Worm (Caenorhabditis elegans) whole organism, late embryonic: ENCODE data around the gene dct-6.

Source experiments
- C38D4.7 ChIP-seq: fragments of 200-800 bp; sonication (Bioruptor generic); optimal IDR thresholded peaks from 2 replicates; lab custom pipeline; 2018; ENCODE audit warnings: mild to moderate bottlenecking, missing genetic modification characterization, moderate library complexity, missing compliant biosample characterization
- K02D7.2 ChIP-seq: sonication (generic microtip); optimal IDR thresholded peaks from 2 replicates; lab custom pipeline; 2017; ENCODE audit warnings: mild to moderate bottlenecking, missing genetic modification characterization, missing compliant biosample characterization
- K09A11.1 ChIP-seq: sonication (generic microtip); optimal IDR thresholded peaks from 2 replicates; lab custom pipeline; 2017; ENCODE audit warnings: antibody characterized with exemption, mild to moderate bottlenecking, missing genetic modification characterization, missing compliant biosample characterization; ENCODE audit not compliant: insufficient read depth
- ama-1 ChIP-seq: fragments of 150-350 bp; optimal IDR thresholded peaks from 2 replicates; lab custom pipeline; 2014
- ceh-14 ChIP-seq: sonication (generic microtip); optimal IDR thresholded peaks from 2 replicates; lab custom pipeline; 2016; ENCODE audit warnings: missing genotype, missing genetic modification characterization, missing compliant biosample characterization
- ceh-18 ChIP-seq: sonication (generic microtip); optimal IDR thresholded peaks from 2 replicates; lab custom pipeline; 2016; ENCODE audit warnings: missing genetic modification characterization, missing compliant biosample characterization
- ceh-19 ChIP-seq: fragments of 200-800 bp; sonication (Bioruptor generic); optimal IDR thresholded peaks from 2 replicates; lab custom pipeline; 2018; ENCODE audit warnings: mild to moderate bottlenecking, missing genetic modification characterization, missing compliant biosample characterization
- ceh-24 ChIP-seq: sonication (generic microtip); optimal IDR thresholded peaks from 2 replicates; lab custom pipeline; 2016; ENCODE audit warnings: mild to moderate bottlenecking, missing genetic modification characterization, missing compliant biosample characterization
- ceh-30 ChIP-seq: fragments of 150-350 bp; optimal IDR thresholded peaks from 2 replicates; lab custom pipeline; 2014; ENCODE audit warnings: missing biosample characterization, missing genetic modification characterization
- ceh-6 ChIP-seq: fragments of 200-800 bp; sonication (Bioruptor generic); optimal IDR thresholded peaks from 2 replicates; lab custom pipeline; 2018; ENCODE audit warnings: mild to moderate bottlenecking, missing genetic modification characterization, missing compliant biosample characterization
- dve-1 ChIP-seq: sonication (generic microtip); optimal IDR thresholded peaks from 2 replicates; lab custom pipeline; 2017; ENCODE audit warnings: antibody characterized with exemption, mild to moderate bottlenecking, missing genetic modification characterization, missing compliant biosample characterization
- elt-2 ChIP-seq: sonication (generic microtip); optimal IDR thresholded peaks from 2 replicates; lab custom pipeline; 2016; ENCODE audit warnings: missing genetic modification reagents, missing genetic modification characterization, missing compliant biosample characterization
- elt-4 ChIP-seq: sonication (generic microtip); optimal IDR thresholded peaks from 2 replicates; lab custom pipeline; 2016; ENCODE audit warnings: missing genetic modification characterization, missing compliant biosample characterization
- ets-4 ChIP-seq: sonication (generic microtip); optimal IDR thresholded peaks from 2 replicates; lab custom pipeline; 2016; ENCODE audit warnings: missing genetic modification characterization, missing compliant biosample characterization
- fkh-10 ChIP-seq: fragments of 150-350 bp; optimal IDR thresholded peaks from 2 replicates; lab custom pipeline; 2014; ENCODE audit warnings: missing biosample characterization, missing genetic modification reagents, missing genetic modification characterization
- hlh-13 ChIP-seq: fragments of 200-800 bp; sonication (Bioruptor generic); optimal IDR thresholded peaks from 2 replicates; lab custom pipeline; 2018; ENCODE audit warnings: mild to moderate bottlenecking, missing genetic modification characterization, missing compliant biosample characterization
- hlh-15 ChIP-seq: sonication (generic microtip); optimal IDR thresholded peaks from 2 replicates; lab custom pipeline; 2016; ENCODE audit warnings: missing genetic modification characterization, missing compliant biosample characterization
- hlh-30 ChIP-seq: sonication (generic microtip); optimal IDR thresholded peaks from 2 replicates; lab custom pipeline; 2017; ENCODE audit warnings: antibody characterized with exemption, missing genetic modification characterization, missing compliant biosample characterization; ENCODE audit not compliant: insufficient read depth
- madf-2 ChIP-seq: sonication (generic microtip); optimal IDR thresholded peaks from 2 replicates; lab custom pipeline; 2017; ENCODE audit warnings: missing genetic modification characterization, missing compliant biosample characterization
- mec-3 ChIP-seq: sonication (generic microtip); optimal IDR thresholded peaks from 2 replicates; lab custom pipeline; 2016; ENCODE audit warnings: borderline replicate concordance, missing genetic modification characterization, missing compliant biosample characterization
- nfya-1 ChIP-seq: sonication (generic microtip); optimal IDR thresholded peaks from 2 replicates; lab custom pipeline; 2017; ENCODE audit warnings: missing genetic modification characterization, mild to moderate bottlenecking, missing compliant biosample characterization, antibody characterized with exemption, moderate library complexity
- pha-2 ChIP-seq: sonication (generic microtip); optimal IDR thresholded peaks from 2 replicates; lab custom pipeline; 2017; ENCODE audit warnings: mild to moderate bottlenecking, missing genetic modification characterization, missing compliant biosample characterization
- pqm-1 ChIP-seq: sonication (generic microtip); optimal IDR thresholded peaks from 2 replicates; lab custom pipeline; 2016; ENCODE audit warnings: missing genetic modification characterization, missing compliant biosample characterization
- pros-1 ChIP-seq: fragments of 150-350 bp; optimal IDR thresholded peaks from 2 replicates; lab custom pipeline; 2014; ENCODE audit warnings: missing biosample characterization, missing genetic modification reagents, missing genetic modification characterization
- rnt-1 ChIP-seq: sonication (generic microtip); optimal IDR thresholded peaks from 2 replicates; lab custom pipeline; 2016; ENCODE audit warnings: missing genetic modification characterization, missing compliant biosample characterization
- ttx-3 ChIP-seq: sonication (generic microtip); optimal IDR thresholded peaks from 2 replicates; lab custom pipeline; 2016; ENCODE audit warnings: missing genetic modification reagents, missing genetic modification characterization, missing compliant biosample characterization
- unc-3 ChIP-seq, 2 experiments: fragments of 200-800 bp in 1 of 2; sonication (Bioruptor generic) in 1 of 2; sonication (generic microtip) in 1 of 2; conservative IDR thresholded peaks in 1 of 2; optimal IDR thresholded peaks in 1 of 2; 2 replicates each; pipeline versions ENCODE4 v1.3.6 to Lab custom; 2016 to 2022; ENCODE audit warnings: missing compliant biosample characterization in 2 of 2, missing genetic modification characterization in 2 of 2, missing genetic modification reagents in 1 of 2
- unc-42 ChIP-seq: sonication (generic microtip); optimal IDR thresholded peaks from 2 replicates; lab custom pipeline; 2016; ENCODE audit warnings: missing genotype, missing genetic modification characterization, missing compliant biosample characterization
- unc-55 ChIP-seq: sonication (generic microtip); optimal IDR thresholded peaks from 2 replicates; lab custom pipeline; 2017; ENCODE audit warnings: missing biosample characterization, missing genetic modification reagents, missing genetic modification characterization

Gene dct-6

DNA sequence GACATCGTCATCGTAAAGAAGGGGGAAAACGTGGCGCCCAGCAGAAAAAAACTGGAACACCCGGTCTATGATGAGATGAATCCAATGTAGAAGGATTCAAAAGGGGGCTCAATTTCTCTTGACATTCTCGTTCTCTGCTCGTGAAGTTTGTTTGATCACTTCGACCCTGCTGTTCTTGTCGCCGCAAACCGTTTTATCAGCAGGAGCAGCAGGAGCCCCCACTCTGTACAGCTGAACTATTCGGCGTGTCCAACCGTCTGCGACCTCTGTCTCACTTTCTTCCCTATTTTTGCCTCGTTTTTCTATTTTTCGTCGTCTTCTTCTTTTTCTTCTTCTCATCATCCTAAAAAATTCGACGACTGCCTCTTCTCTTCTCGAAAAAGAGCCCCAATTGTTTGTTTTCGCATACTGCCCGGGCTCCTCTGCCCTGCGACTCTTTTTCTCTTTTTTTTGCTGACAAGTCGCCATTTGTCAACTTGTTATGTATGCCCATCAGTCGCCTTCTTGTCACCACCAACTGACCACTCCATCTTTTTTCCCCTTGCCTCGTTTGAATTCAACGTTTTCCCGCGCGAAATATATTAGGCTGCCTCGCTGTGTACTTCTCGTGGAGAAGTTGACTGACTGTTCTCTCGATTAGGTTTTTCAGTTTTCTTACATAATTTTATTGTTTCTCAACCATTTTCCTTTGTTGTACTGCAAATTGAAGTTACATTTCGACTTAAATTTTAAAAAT, 22.9 kb downstream of the dct-6 start:
- peak; percentile 63 for TF ChIP-seq unc-55 (GFP tag; lab: Kevin White, UChicago)
- no peak for TF ChIP-seq K09A11.1 (tag; lab: Kevin White, UChicago)
- TF ChIP-seq elt-4 (tag; lab: Kevin White, UChicago): no peak
- TF ChIP-seq hlh-13 (GFP tag; lab: Kevin White, UChicago): no peak
- TF ChIP-seq ets-4: peak; percentile 0
- TF ChIP-seq unc-42 (tag; lab: Kevin White, UChicago): peak; percentile 8
- peak; percentile 5 for TF ChIP-seq ceh-18 (tag; lab: Kevin White, UChicago)
- TF ChIP-seq C38D4.7 (GFP tag; lab: Kevin White, UChicago): no peak
- TF ChIP-seq ceh-19 (GFP tag; lab: Kevin White, UChicago): no peak
- peak; percentile 42 for TF ChIP-seq mec-3 (tag; lab: Kevin White, UChicago)
- no peak for TF ChIP-seq ceh-24 (tag; lab: Kevin White, UChicago)

- no peak for TF ChIP-seq elt-4 (tag; lab: Kevin White, UChicago)
- TF ChIP-seq pros-1 (tag; lab: Kevin White, UChicago): no peak
- TF ChIP-seq ceh-18 (tag; lab: Kevin White, UChicago): no peak
- TF ChIP-seq ttx-3: no peak
- no peak for TF ChIP-seq elt-2 (tag; lab: Kevin White, UChicago)
- no peak for TF ChIP-seq nfya-1 (tag; lab: Kevin White, UChicago)
- no peak for TF ChIP-seq K02D7.2 (tag; lab: Kevin White, UChicago)
- TF ChIP-seq madf-2 (tag; lab: Kevin White, UChicago): no peak
- TF ChIP-seq ceh-6 (GFP tag; lab: Kevin White, UChicago): no peak
Measured at ce11 chrIII:5990090-5990489, 23.9 kb downstream of the dct-6 start.

DNA sequence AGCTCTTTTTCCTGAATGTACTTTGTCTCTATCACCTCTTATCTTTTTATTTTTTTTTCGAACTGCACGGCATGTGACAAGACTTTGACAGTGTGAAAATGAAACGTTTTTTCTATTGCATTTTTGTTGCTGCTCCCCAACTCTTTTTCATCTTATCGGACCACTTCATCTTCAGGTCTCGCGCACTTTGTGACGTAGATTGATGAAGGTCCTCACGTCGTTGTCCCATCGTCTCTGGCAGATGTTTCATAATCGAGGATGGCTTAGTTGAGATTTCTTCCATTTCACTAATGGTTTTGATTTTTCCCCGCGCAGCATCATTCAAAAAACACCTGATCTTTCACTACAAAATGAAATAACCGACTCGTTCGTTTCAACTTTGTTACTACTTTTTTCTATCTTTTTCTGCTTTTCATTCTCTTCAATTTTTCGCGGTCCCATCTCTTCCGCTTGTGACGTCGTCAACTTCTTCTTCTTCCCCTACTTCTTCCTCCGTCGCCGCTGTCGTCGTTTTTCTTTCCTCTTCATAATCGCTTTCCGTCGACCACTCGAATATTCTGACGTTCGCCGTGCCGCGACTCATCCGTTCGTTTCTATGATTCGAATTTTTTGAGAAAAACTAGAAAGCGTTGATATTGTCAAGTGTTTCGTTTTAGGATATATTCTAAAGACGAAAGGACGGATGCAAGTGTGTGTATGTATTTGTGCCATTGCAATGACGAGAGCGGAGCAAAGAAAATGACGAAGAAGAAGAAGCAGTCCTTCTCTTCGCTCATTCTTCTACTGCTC, 25.1 kb downstream of the dct-6 start, which contains the start of gene T04C9.2:
TSS of gene T04C9.2 (plus strand) at position 739 of the 789 bp plus-strand sequence.
- TF ChIP-seq unc-55 (GFP tag; lab: Kevin White, UChicago): peak; percentile 47
- peak; percentile 51 for TF ChIP-seq unc-42 (tag; lab: Kevin White, UChicago)
- no peak for TF ChIP-seq K09A11.1 (tag; lab: Kevin White, UChicago)

ce11 chrIII:5992043-5992442, 25.8 kb downstream of the dct-6 start:
- peak; percentile 98 for TF ChIP-seq unc-42 (tag; lab: Kevin White, UChicago)
- no peak for TF ChIP-seq hlh-30 (tag; lab: Kevin White, UChicago)
- no peak for TF ChIP-seq rnt-1
- no peak for TF ChIP-seq fkh-10 (GFP tag; lab: Kevin White, UChicago)

DNA sequence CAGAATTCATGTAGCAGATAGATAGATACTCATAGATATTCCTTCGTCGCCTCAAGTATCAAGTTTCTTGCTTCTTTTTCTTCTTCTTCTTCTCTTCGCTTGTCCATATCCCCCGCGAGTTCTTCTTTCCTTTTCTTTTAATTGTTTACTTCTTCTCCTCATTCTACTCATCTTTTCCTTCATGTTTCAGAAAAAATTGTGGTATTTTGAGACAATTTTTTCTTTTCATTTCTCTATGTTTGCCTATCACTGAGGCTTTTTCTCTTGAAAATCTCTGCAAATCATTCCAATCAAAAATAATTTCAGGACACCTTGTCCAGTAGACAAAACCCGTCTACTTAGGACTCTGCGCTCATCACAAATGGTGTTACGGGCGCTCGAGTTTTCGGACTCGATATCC, 26.7 kb downstream of the dct-6 start, which contains the start of gene T04C9.1:
TSS of gene T04C9.1 (plus strand) at position 301 of the 400 bp plus-strand sequence.
- TF ChIP-seq K09A11.1 (tag; lab: Kevin White, UChicago): no peak
- no peak for TF ChIP-seq ama-1
- no peak for TF ChIP-seq ttx-3
- no peak for TF ChIP-seq ceh-14 (tag; lab: Kevin White, UChicago)
- TF ChIP-seq pros-1 (tag; lab: Kevin White, UChicago): no peak
- TF ChIP-seq unc-3 (GFP tag; conservative IDR thresholded peaks at IDR 0.05; lab: Robert Waterston, UW): no peak
- TF ChIP-seq unc-3 (tag; optimal IDR thresholded peaks at IDR 0.05; lab: Kevin White, UChicago): no peak
- no peak for TF ChIP-seq pha-2
- no peak for TF ChIP-seq fkh-10 (GFP tag; lab: Kevin White, UChicago)
- TF ChIP-seq ceh-19 (GFP tag; lab: Kevin White, UChicago): no peak
- no peak for TF ChIP-seq hlh-15 (tag; lab: Kevin White, UChicago)
- TF ChIP-seq dve-1 (tag; lab: Kevin White, UChicago): no peak
- no peak for TF ChIP-seq ceh-30 (tag; lab: Kevin White, UChicago)
- no peak for TF ChIP-seq elt-2 (tag; lab: Kevin White, UChicago)
- no peak for TF ChIP-seq hlh-30 (tag; lab: Kevin White, UChicago)
- TF ChIP-seq pqm-1: no peak
- no peak for TF ChIP-seq hlh-13 (GFP tag; lab: Kevin White, UChicago)
